Worm (Caenorhabditis elegans) whole organism, L2 larva: ENCODE data around the gene lpr-3.

Experiments used
- ZK546.5 ChIP-seq: sonication (generic microtip); optimal IDR thresholded peaks from 2 replicates; lab custom pipeline; 2017; ENCODE audit warnings: missing biosample characterization, missing genetic modification characterization
- egl-27 ChIP-seq: sonication (generic microtip); optimal IDR thresholded peaks from 3 replicates; lab custom pipeline; 2017; ENCODE audit warnings: missing biosample characterization, missing genetic modification reagents, missing genetic modification characterization
- fos-1 ChIP-seq: fragments of 150-350 bp; optimal IDR thresholded peaks from 2 replicates; lab custom pipeline; 2014; ENCODE audit warnings: missing biosample characterization, missing genetic modification characterization
- nhr-237 ChIP-seq: fragments of 150-350 bp; optimal IDR thresholded peaks from 2 replicates; lab custom pipeline; 2014; ENCODE audit warnings: missing biosample characterization, missing genetic modification characterization
- nhr-25 ChIP-seq: fragments of 150-350 bp; sonication (generic microtip); optimal IDR thresholded peaks from 3 replicates; lab custom pipeline; 2014; ENCODE audit warnings: missing biosample characterization, missing genetic modification characterization
- unc-39 ChIP-seq: fragments of 150-350 bp; optimal IDR thresholded peaks from 2 replicates; lab custom pipeline; 2014; ENCODE audit warnings: missing biosample characterization, missing genetic modification characterization
- ztf-4 ChIP-seq: fragments of 150-350 bp; optimal IDR thresholded peaks from 2 replicates; lab custom pipeline; 2014; ENCODE audit warnings: missing biosample characterization, missing genetic modification characterization

ce11 chrX:11103173-11103572, 46.0 kb downstream of the lpr-3 start:
- TF ChIP-seq unc-39 (tag; lab: Kevin White, UChicago) (no peak), egl-27 (tag; lab: Kevin White, UChicago) (no peak), nhr-237 (tag; lab: Kevin White, UChicago) (no peak), ztf-4 (tag; lab: Kevin White, UChicago) (no peak), fos-1 (tag; lab: Kevin White, UChicago) (no peak), ZK546.5 (tag; lab: Kevin White, UChicago) (no peak), nhr-25 (tag; lab: Kevin White, UChicago) (no peak)
